Fruit fly (Drosophila melanogaster): ENCODE results near the gene CG44815.
A peak's percentile ranks its signal among the peaks of the same experiment; 100 is the strongest.

DNA sequence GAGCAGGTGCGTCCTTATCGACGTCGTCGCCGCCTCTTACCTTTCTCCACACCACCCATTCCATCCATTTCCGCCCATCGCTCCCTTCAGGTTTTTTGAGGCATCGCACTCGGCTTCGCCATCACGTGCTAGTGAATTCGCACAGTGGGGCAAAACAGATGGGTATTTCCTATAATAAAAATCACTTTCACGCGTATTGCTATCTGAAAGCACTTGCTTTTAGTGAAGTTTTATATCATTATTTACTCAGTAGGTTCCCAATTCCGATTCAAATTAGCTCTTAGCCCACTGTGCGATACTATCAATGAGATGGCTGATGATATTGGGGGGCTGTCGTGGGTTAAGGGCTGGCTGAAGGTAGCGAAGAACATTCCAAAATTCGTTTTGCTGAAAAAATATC lies 30.0 kb downstream of the CG44815 start:
- TF ChIP-seq EcR (GFP tag; optimal IDR thresholded peaks at IDR 0.05) (no peak), Pif1A (GFP tag; optimal IDR thresholded peaks at IDR 0.05) (peak; percentile 31), CG9948 (tag; optimal IDR thresholded peaks at IDR 0.05) (peak; percentile 10)

All from whole organism, pupa.